Fruit fly (Drosophila melanogaster) whole organism, wandering third instar larva: ENCODE results near the gene CG16782.
A peak's percentile ranks its signal among the peaks of the same experiment; 100 is the strongest.

ENCODE experiments used
- Abd-B ChIP-seq: fragments of >200 bp; optimal IDR thresholded peaks from 2 replicates; lab custom pipeline; 2017; ENCODE audit warnings: missing biosample characterization, missing genetic modification characterization
- CG32264 ChIP-seq: fragments of 200-800 bp; sonication (Bioruptor generic); optimal IDR thresholded peaks from 2 replicates; lab custom pipeline; 2016; ENCODE audit warnings: missing biosample characterization, missing genetic modification characterization
- CG9705 ChIP-seq: fragments of 200-800 bp; sonication (Bioruptor generic); optimal IDR thresholded peaks from 2 replicates; lab custom pipeline; 2018; ENCODE audit warnings: missing biosample characterization, mild to moderate bottlenecking, missing genetic modification characterization
- CrebA ChIP-seq: fragments of 200-800 bp; sonication (Bioruptor generic); optimal IDR thresholded peaks from 2 replicates; lab custom pipeline; 2016; ENCODE audit warnings: missing biosample characterization, mild to moderate bottlenecking, missing genetic modification characterization, borderline replicate concordance
- Dfd ChIP-seq: fragments of >200 bp; optimal IDR thresholded peaks from 2 replicates; lab custom pipeline; 2017; ENCODE audit warnings: missing biosample characterization, missing genetic modification characterization
- Dif ChIP-seq: fragments of 200-275, 200-300 bp; sonication (Bioruptor generic); optimal IDR thresholded peaks from 2 replicates; lab custom pipeline; 2018; ENCODE audit warnings: missing biosample characterization, missing genetic modification characterization; ENCODE audit not compliant: partially characterized antibody
- GATAd ChIP-seq: sonication (Bioruptor generic); optimal IDR thresholded peaks from 2 replicates; lab custom pipeline; 2016; ENCODE audit warnings: missing biosample characterization, missing genetic modification characterization
- HLH106 ChIP-seq: fragments of 200-800 bp; optimal IDR thresholded peaks from 3 replicates; lab custom pipeline; 2019; ENCODE audit warnings: missing biosample characterization, mild to moderate bottlenecking, missing genetic modification characterization, moderate library complexity
- Hnf4 ChIP-seq: fragments of 200-800 bp; sonication (Bioruptor generic); optimal IDR thresholded peaks from 2 replicates; lab custom pipeline; 2016; ENCODE audit warnings: missing biosample characterization, mild to moderate bottlenecking, missing genetic modification characterization
- Hr78 ChIP-seq: fragments of >200 bp; optimal IDR thresholded peaks from 2 replicates; lab custom pipeline; 2017; ENCODE audit warnings: missing biosample characterization, missing genetic modification characterization
- Hr83 ChIP-seq: fragments of 200-300 bp; sonication (Bioruptor generic); optimal IDR thresholded peaks from 2 replicates; lab custom pipeline; 2016; ENCODE audit warnings: missing biosample characterization, mild to moderate bottlenecking, missing genetic modification characterization, moderate library complexity; ENCODE audit not compliant: poor library complexity, severe bottlenecking
- Jra ChIP-seq: sonication (Bioruptor generic); optimal IDR thresholded peaks from 2 replicates; lab custom pipeline; 2016; ENCODE audit warnings: missing biosample characterization, missing genetic modification characterization
- Mio ChIP-seq: sonication (Bioruptor generic); optimal IDR thresholded peaks from 2 replicates; lab custom pipeline; 2016; ENCODE audit warnings: missing biosample characterization, missing genetic modification characterization
- Myc ChIP-seq: fragments of >200 bp; optimal IDR thresholded peaks from 2 replicates; lab custom pipeline; 2017
- N ChIP-seq: fragments of >200 bp; optimal IDR thresholded peaks from 2 replicates; lab custom pipeline; 2018; ENCODE audit warnings: missing biosample characterization, missing external identifiers, missing genetic modification characterization
- OdsH ChIP-seq: fragments of 200-800 bp; sonication (Bioruptor generic); optimal IDR thresholded peaks from 2 replicates; lab custom pipeline; 2016; ENCODE audit warnings: missing biosample characterization, mild to moderate bottlenecking, missing genetic modification characterization
- Rel ChIP-seq, 2 experiments: fragments of 200-800 bp; sonication (Bioruptor generic) in 1 of 2; optimal IDR thresholded peaks; 2 replicates in 1 of 2; 3 replicates in 1 of 2; lab custom pipeline; 2016 to 2019; ENCODE audit warnings: mild to moderate bottlenecking in 2 of 2, missing biosample characterization in 2 of 2, missing genetic modification characterization in 2 of 2, moderate library complexity in 1 of 2
- Sp1 ChIP-seq: fragments of 200-800 bp; sonication (Bioruptor generic); optimal IDR thresholded peaks from 3 replicates; lab custom pipeline; 2019; ENCODE audit warnings: missing biosample characterization, mild to moderate bottlenecking, missing genetic modification characterization, moderate library complexity
- Vsx2 ChIP-seq: fragments of 200-300, 225-300 bp; sonication (Bioruptor generic); optimal IDR thresholded peaks from 2 replicates; lab custom pipeline; 2018; ENCODE audit warnings: missing biosample characterization, missing genetic modification characterization; ENCODE audit not compliant: partially characterized antibody
- br ChIP-seq: fragments of 200-800 bp; sonication (Bioruptor generic); optimal IDR thresholded peaks from 2 replicates; lab custom pipeline; 2016; ENCODE audit warnings: missing biosample characterization, missing genetic modification characterization
- brk ChIP-seq: fragments of 200-800 bp; sonication (Bioruptor generic); optimal IDR thresholded peaks from 2 replicates; lab custom pipeline; 2016; ENCODE audit warnings: missing biosample characterization, mild to moderate bottlenecking, missing genetic modification characterization
- dl ChIP-seq, 2 experiments: fragments of 175-275, 200-275 bp in 1 of 2; fragments of 200-275 bp in 1 of 2; sonication (Bioruptor generic); optimal IDR thresholded peaks; lab custom pipeline; 2018; ENCODE audit warnings: mild to moderate bottlenecking in 2 of 2, missing biosample characterization in 2 of 2, missing genetic modification characterization in 2 of 2, moderate library complexity in 2 of 2; ENCODE audit not compliant: partially characterized antibody in 2 of 2, insufficient read depth in 1 of 2
- dmrt93B ChIP-seq: fragments of 200-800 bp; sonication (Bioruptor generic); optimal IDR thresholded peaks from 2 replicates; lab custom pipeline; 2018; ENCODE audit warnings: missing biosample characterization, mild to moderate bottlenecking, missing genetic modification characterization
- dsf ChIP-seq: sonication (Bioruptor generic); optimal IDR thresholded peaks from 2 replicates; lab custom pipeline; 2016; ENCODE audit warnings: missing biosample characterization, missing genetic modification characterization, borderline replicate concordance
- ey ChIP-seq: fragments of 200-800 bp; sonication (Bioruptor generic); optimal IDR thresholded peaks from 2 replicates; lab custom pipeline; 2016; ENCODE audit warnings: missing biosample characterization, missing genetic modification characterization
- foxo ChIP-seq, 2 experiments: fragments of 200-800 bp; sonication (Bioruptor generic); optimal IDR thresholded peaks; 2 replicates in 1 of 2; 3 replicates in 1 of 2; lab custom pipeline; 2016 to 2017; ENCODE audit warnings: missing biosample characterization in 2 of 2, missing genetic modification characterization in 2 of 2
- fru ChIP-seq: fragments of 200-800 bp; sonication (Bioruptor generic); optimal IDR thresholded peaks from 3 replicates; lab custom pipeline; 2016; ENCODE audit warnings: missing biosample characterization, mild to moderate bottlenecking, missing genetic modification characterization
- h ChIP-seq: fragments of 200-800 bp; sonication (Bioruptor generic); optimal IDR thresholded peaks from 3 replicates; lab custom pipeline; 2016; ENCODE audit warnings: missing biosample characterization, mild to moderate bottlenecking, missing genetic modification characterization
- jim ChIP-seq: fragments of 175-275, 200-325 bp; sonication (Bioruptor generic); optimal IDR thresholded peaks from 2 replicates; lab custom pipeline; 2016; ENCODE audit warnings: missing biosample characterization, mild to moderate bottlenecking, missing genetic modification characterization
- lola ChIP-seq: fragments of >200 bp; optimal IDR thresholded peaks from 2 replicates; lab custom pipeline; 2017; ENCODE audit warnings: missing biosample characterization, missing genetic modification characterization
- pan ChIP-seq: fragments of >200 bp; optimal IDR thresholded peaks from 2 replicates; lab custom pipeline; 2017
- psq ChIP-seq: fragments of 200-800 bp; sonication (Bioruptor generic); optimal IDR thresholded peaks from 3 replicates; lab custom pipeline; 2017; ENCODE audit warnings: missing biosample characterization, mild to moderate bottlenecking, missing genetic modification characterization, moderate library complexity
- rgr ChIP-seq: fragments of 200-800 bp; sonication (Bioruptor generic); optimal IDR thresholded peaks from 3 replicates; lab custom pipeline; 2016; ENCODE audit warnings: missing biosample characterization, mild to moderate bottlenecking, missing genetic modification characterization
- sage ChIP-seq: fragments of 200-800 bp; sonication (Bioruptor generic); optimal IDR thresholded peaks from 2 replicates; lab custom pipeline; 2016; ENCODE audit warnings: missing biosample characterization, mild to moderate bottlenecking, missing genetic modification characterization
- sv ChIP-seq: fragments of 200-800 bp; sonication (Bioruptor generic); optimal IDR thresholded peaks from 3 replicates; lab custom pipeline; 2016; ENCODE audit warnings: missing biosample characterization, missing genetic modification characterization
- tai ChIP-seq: sonication (Bioruptor generic); optimal IDR thresholded peaks from 2 replicates; lab custom pipeline; 2016; ENCODE audit warnings: missing biosample characterization, missing genetic modification characterization
- usp ChIP-seq: fragments of >200 bp; optimal IDR thresholded peaks from 2 replicates; lab custom pipeline; 2017; ENCODE audit warnings: missing biosample characterization, missing genetic modification characterization
- woc ChIP-seq: sonication (Bioruptor generic); optimal IDR thresholded peaks from 2 replicates; lab custom pipeline; 2016; ENCODE audit warnings: missing biosample characterization, mild to moderate bottlenecking, missing genetic modification characterization

Gene CG16782

DNA sequence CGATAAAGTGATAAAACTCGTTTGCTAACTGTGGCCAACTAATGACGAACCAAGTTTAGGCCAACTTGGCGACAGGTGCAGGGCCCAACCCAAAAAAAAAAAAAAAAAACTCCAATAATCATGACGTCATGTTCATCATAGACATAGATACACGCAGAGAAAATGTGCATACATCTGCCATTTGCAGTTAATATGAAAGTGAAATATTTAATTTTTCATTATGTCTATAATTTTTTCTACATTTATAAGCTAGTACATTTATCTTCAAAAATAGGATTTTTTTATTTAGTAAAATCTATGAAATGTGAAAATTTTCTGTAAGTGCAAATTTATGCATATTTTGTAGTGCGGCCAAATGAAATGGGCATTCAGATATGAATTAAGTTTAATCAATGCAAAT is 28.4 kb downstream of the CG16782 start:
- TF ChIP-seq Dif (GFP tag; lab: Kevin White, UChicago) (no peak), dmrt93B (GFP tag; lab: Kevin White, UChicago) (no peak), Abd-B (GFP tag; lab: Kevin White, UChicago) (no peak), sv (GFP tag; lab: Kevin White, UChicago) (peak; percentile 35)

DNA sequence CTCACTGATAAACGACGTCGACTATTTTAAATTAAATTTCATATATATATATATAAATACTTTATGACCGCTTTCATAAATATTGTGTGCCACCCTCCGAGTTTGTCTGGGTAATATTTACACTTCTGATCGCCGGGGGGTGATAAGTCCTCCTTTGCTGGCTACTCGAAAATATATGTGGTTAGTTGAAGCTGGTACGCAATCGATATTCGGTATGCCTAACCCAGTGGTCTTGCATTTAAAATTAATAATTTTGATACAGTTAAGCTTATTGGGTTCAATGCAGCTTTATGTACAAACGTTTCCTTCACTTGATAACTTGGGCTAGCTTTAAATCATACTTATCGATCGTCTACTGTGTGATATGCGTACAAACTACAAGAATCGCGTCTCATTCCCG is 30.1 kb downstream of the CG16782 start:
- TF ChIP-seq Hr83 (no peak), Hnf4 (no peak), Rel (GFP tag; optimal IDR thresholded peaks at IDR 0.05; lab: Kevin White, UChicago) (no peak), Rel (tag; optimal IDR thresholded peaks at IDR 0.05; lab: Kevin White, UChicago) (peak; percentile 32), ey (GFP tag; lab: Kevin White, UChicago) (no peak), fru (GFP tag; lab: Kevin White, UChicago) (no peak), h (no peak)

DNA sequence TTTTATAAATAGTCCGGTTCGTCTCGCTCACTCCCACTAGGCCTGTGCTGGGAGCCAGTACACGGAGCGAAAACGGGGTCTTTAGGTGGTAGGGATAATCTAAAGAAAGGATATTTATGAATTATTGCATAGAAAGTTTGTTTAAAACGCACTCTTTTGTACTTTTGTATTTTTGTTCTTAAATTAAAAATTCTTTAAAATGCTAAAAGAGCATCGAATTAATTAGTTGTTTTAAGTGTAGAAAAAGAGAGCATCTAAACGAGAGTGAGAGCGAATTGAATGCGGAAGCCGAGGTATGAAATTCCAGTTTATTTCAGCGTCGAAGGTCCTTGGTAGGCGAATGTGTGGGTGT is 32.5 kb downstream of the CG16782 start:
- TF ChIP-seq brk (GFP tag; lab: Kevin White, UChicago) (peak; percentile 94), HLH106 (tag; lab: Kevin White, UChicago) (peak; percentile 86), Rel (GFP tag; optimal IDR thresholded peaks at IDR 0.05; lab: Kevin White, UChicago) (peak; percentile 58), Rel (tag; optimal IDR thresholded peaks at IDR 0.05; lab: Kevin White, UChicago) (peak; percentile 56), foxo (GFP tag; optimal IDR thresholded peaks at IDR 0.05; lab: Kevin White, UChicago) (peak; percentile 30 to 93), sv (GFP tag; lab: Kevin White, UChicago) (peak; percentile 66), tai (GFP tag; lab: Kevin White, UChicago) (peak; percentile 89), Dfd (GFP tag; lab: Kevin White, UChicago) (no peak), CrebA (GFP tag; lab: Kevin White, UChicago) (peak; percentile 61), Hr83 (no peak), OdsH (peak; percentile 94), CG9705 (GFP tag; lab: Kevin White, UChicago) (peak; percentile 50), Abd-B (GFP tag; lab: Kevin White, UChicago) (no peak), psq (peak; percentile 89), rgr (GFP tag; lab: Kevin White, UChicago) (peak; percentile 94), N (GFP tag; lab: Kevin White, UChicago) (no peak), ey (GFP tag; lab: Kevin White, UChicago) (peak; percentile 95), br (GFP tag; lab: Kevin White, UChicago) (peak; percentile 96), h (peak; percentile 94), jim (no peak), dmrt93B (GFP tag; lab: Kevin White, UChicago) (peak; percentile 56), Mio (GFP tag; lab: Kevin White, UChicago) (peak; percentile 50), lola (GFP tag; lab: Kevin White, UChicago) (no peak), Jra (peak; percentile 92), usp (GFP tag; lab: Kevin White, UChicago) (no peak), woc (GFP tag; lab: Kevin White, UChicago) (peak; percentile 88), fru (GFP tag; lab: Kevin White, UChicago) (peak; percentile 95), dsf (GFP tag; lab: Kevin White, UChicago) (peak; percentile 47), Hr78 (no peak), Dif (GFP tag; lab: Kevin White, UChicago) (no peak), Hnf4 (peak; percentile 96), pan (lab: Kevin White, UChicago) (no peak), dl (GFP tag; optimal IDR thresholded peaks at IDR 0.05; lab: Kevin White, UChicago; ENCODE audit: insufficient read depth in 1 of 2, partially characterized antibody in 2 of 2) (no peak), Sp1 (peak; percentile 93), GATAd (GFP tag; lab: Kevin White, UChicago) (peak; percentile 64), CG32264 (GFP tag; lab: Kevin White, UChicago) (peak; percentile 81), sage (GFP tag; lab: Kevin White, UChicago) (peak; percentile 60), Vsx2 (GFP tag; lab: Kevin White, UChicago) (no peak), Myc (no peak)
